Worm (Caenorhabditis elegans) whole organism, young adult: ENCODE measurements around the gene C54C6.7.

Experiments used
- B0336.3 ChIP-seq: fragments of 200-800 bp; sonication (Bioruptor generic); IDR thresholded peaks from 2 replicates; pipeline ENCODE4 v1.3.6; 2022; ENCODE audit warnings: missing genetic modification characterization, missing compliant biosample characterization
- C17E4.6 ChIP-seq: fragments of 200-800 bp; sonication (Bioruptor generic); IDR thresholded peaks from 2 replicates; pipeline ENCODE4 v1.3.6; 2022; ENCODE audit warnings: missing genetic modification reagents, missing genetic modification characterization, missing compliant biosample characterization
- F10E7.11 ChIP-seq: sonication (generic microtip); optimal IDR thresholded peaks from 2 replicates; lab custom pipeline; 2017; ENCODE audit warnings: mild to moderate bottlenecking, missing genetic modification characterization, moderate library complexity, missing compliant biosample characterization
- F23B12.7 ChIP-seq: sonication (generic microtip); optimal IDR thresholded peaks from 2 replicates; lab custom pipeline; 2017; ENCODE audit warnings: missing genetic modification characterization, mild to moderate bottlenecking, missing compliant biosample characterization, antibody characterized with exemption, moderate library complexity; ENCODE audit not compliant: insufficient read depth
- F33H1.4 ChIP-seq: fragments of 200-800 bp; sonication (Bioruptor generic); IDR thresholded peaks from 2 replicates; pipeline ENCODE4 v1.3.6; 2022; ENCODE audit warnings: missing genetic modification reagents, missing genetic modification characterization, missing compliant biosample characterization
- F39B2.1 ChIP-seq: fragments of 200-800 bp; sonication (Bioruptor generic); IDR thresholded peaks from 2 replicates; pipeline ENCODE4 v1.3.6; 2022; ENCODE audit warnings: missing genetic modification reagents, missing genetic modification characterization, missing compliant biosample characterization
- T26A5.8 ChIP-seq: sonication (generic microtip); optimal IDR thresholded peaks from 2 replicates; lab custom pipeline; 2016; ENCODE audit warnings: missing genetic modification characterization, missing compliant biosample characterization
- Y53G8AR.9 ChIP-seq: fragments of 200-800 bp; sonication (Bioruptor generic); conservative IDR thresholded peaks from 2 replicates; pipeline ENCODE4 v1.3.6; 2022; ENCODE audit warnings: missing genetic modification reagents, missing genetic modification characterization, missing compliant biosample characterization
- Y56A3A.18 ChIP-seq: fragments of 200-800 bp; sonication (Bioruptor generic); IDR thresholded peaks from 2 replicates; pipeline ENCODE4 v1.3.6; 2022; ENCODE audit warnings: missing genetic modification reagents, missing genetic modification characterization, missing compliant biosample characterization
- Y79H2A.3 ChIP-seq: fragments of 200-800 bp; sonication (Bioruptor generic); conservative IDR thresholded peaks from 2 replicates; pipeline ENCODE4 v1.3.6; 2022; ENCODE audit warnings: missing genetic modification reagents, missing genetic modification characterization, missing compliant biosample characterization
- ama-1 ChIP-seq, 3 experiments: fragments of 150-350 bp in 1 of 3; sonication (generic microtip) in 2 of 3; optimal IDR thresholded peaks; 2 replicates each; lab custom pipeline; 2014 to 2018; ENCODE audit warnings: missing biosample characterization in 2 of 3, missing genetic modification characterization in 2 of 3, missing genetic modification reagents in 2 of 3
- atf-7 ChIP-seq: sonication (generic microtip); optimal IDR thresholded peaks from 2 replicates; lab custom pipeline; 2017; ENCODE audit warnings: mild to moderate bottlenecking, missing genetic modification characterization, missing compliant biosample characterization
- attf-6 ChIP-seq: fragments of 200-800 bp; sonication (Bioruptor generic); IDR thresholded peaks from 2 replicates; pipeline ENCODE4 v1.3.6; 2022; ENCODE audit warnings: missing genetic modification reagents, missing genetic modification characterization, missing compliant biosample characterization
- bed-1 ChIP-seq: fragments of 200-800 bp; sonication (Bioruptor generic); IDR thresholded peaks from 2 replicates; pipeline ENCODE4 v1.3.6; 2022; ENCODE audit warnings: missing genetic modification reagents, missing genetic modification characterization, missing compliant biosample characterization
- ceh-100 ChIP-seq: fragments of 200-800 bp; sonication (Bioruptor generic); IDR thresholded peaks from 2 replicates; pipeline ENCODE4 v1.3.6; 2022; ENCODE audit warnings: missing genetic modification reagents, missing genetic modification characterization, missing compliant biosample characterization
- ceh-79 ChIP-seq: sonication (generic microtip); optimal IDR thresholded peaks from 2 replicates; lab custom pipeline; 2017; ENCODE audit warnings: mild to moderate bottlenecking, missing genetic modification characterization, missing compliant biosample characterization
- ceh-91 ChIP-seq: fragments of 200-800 bp; sonication (Bioruptor generic); IDR thresholded peaks from 2 replicates; pipeline ENCODE4 v1.3.6; 2022; ENCODE audit warnings: missing genetic modification reagents, missing genetic modification characterization, missing compliant biosample characterization
- him-1 ChIP-seq: sonication (generic microtip); optimal IDR thresholded peaks from 2 replicates; lab custom pipeline; 2016; ENCODE audit warnings: missing genotype, missing genetic modification reagents, missing genetic modification characterization, missing compliant biosample characterization
- hmg-1.2 ChIP-seq: fragments of 200-800 bp; sonication (Bioruptor generic); IDR thresholded peaks from 2 replicates; pipeline ENCODE4 v1.3.6; 2022; ENCODE audit warnings: missing genetic modification reagents, missing genetic modification characterization, missing compliant biosample characterization
- hrde-1 ChIP-seq: sonication (generic microtip); optimal IDR thresholded peaks from 2 replicates; lab custom pipeline; 2016; ENCODE audit warnings: missing genetic modification characterization, mild to moderate bottlenecking, missing compliant biosample characterization, moderate library complexity, missing genotype, missing genetic modification reagents, borderline replicate concordance
- hsf-1 ChIP-seq: fragments of 200-800 bp; sonication (Bioruptor generic); IDR thresholded peaks from 2 replicates; pipeline ENCODE4 v1.3.6; 2022; ENCODE audit warnings: missing genetic modification reagents, missing genetic modification characterization, missing compliant biosample characterization
- lag-1 ChIP-seq: fragments of 200-800 bp; sonication (Bioruptor generic); IDR thresholded peaks from 2 replicates; pipeline ENCODE4 v1.3.6; 2022; ENCODE audit warnings: missing genetic modification reagents, missing genetic modification characterization, missing compliant biosample characterization
- lin-35 ChIP-seq, 3 experiments: fragments of 150-350 bp in 2 of 3; sonication (generic microtip) in 1 of 3; optimal IDR thresholded peaks; 2 replicates each; lab custom pipeline; 2014 to 2018; ENCODE audit warnings: missing biosample characterization in 3 of 3, missing genetic modification characterization in 3 of 3, missing genetic modification reagents in 3 of 3
- lin-54 ChIP-seq: fragments of 200-800 bp; sonication (Bioruptor generic); optimal IDR thresholded peaks from 2 replicates; lab custom pipeline; 2018; ENCODE audit warnings: mild to moderate bottlenecking, missing genetic modification characterization, missing compliant biosample characterization
- lsl-1 ChIP-seq: fragments of 200-800 bp; sonication (Bioruptor generic); optimal IDR thresholded peaks from 2 replicates; lab custom pipeline; 2018; ENCODE audit warnings: mild to moderate bottlenecking, missing genetic modification characterization, moderate library complexity, missing compliant biosample characterization
- madf-6 ChIP-seq: fragments of 200-800 bp; sonication (Bioruptor generic); IDR thresholded peaks from 2 replicates; pipeline ENCODE4 v1.3.6; 2022; ENCODE audit warnings: missing genetic modification reagents, missing genetic modification characterization, missing compliant biosample characterization
- mcd-1 ChIP-seq: fragments of 200-800 bp; sonication (Bioruptor generic); IDR thresholded peaks from 2 replicates; pipeline ENCODE4 v1.3.6; 2022; ENCODE audit warnings: missing genetic modification reagents, missing genetic modification characterization, missing compliant biosample characterization
- mel-28 ChIP-seq: sonication (generic microtip); optimal IDR thresholded peaks from 2 replicates; lab custom pipeline; 2016; ENCODE audit warnings: borderline replicate concordance, mild to moderate bottlenecking, missing genetic modification characterization, missing compliant biosample characterization
- mes-4 ChIP-seq: sonication (generic microtip); optimal IDR thresholded peaks from 2 replicates; lab custom pipeline; 2016; ENCODE audit warnings: missing genotype, missing genetic modification characterization, missing compliant biosample characterization
- nfya-2 ChIP-seq: fragments of 200-800 bp; sonication (Bioruptor generic); IDR thresholded peaks from 2 replicates; pipeline ENCODE4 v1.3.6; 2022; ENCODE audit warnings: missing genetic modification reagents, missing genetic modification characterization, missing compliant biosample characterization
- nhr-27 ChIP-seq: fragments of 200-800 bp; sonication (Bioruptor generic); optimal IDR thresholded peaks from 2 replicates; lab custom pipeline; 2018; ENCODE audit warnings: mild to moderate bottlenecking, missing genetic modification characterization, moderate library complexity, missing compliant biosample characterization
- snpc-1.3 ChIP-seq: sonication (generic microtip); optimal IDR thresholded peaks from 2 replicates; lab custom pipeline; 2017; ENCODE audit warnings: missing genetic modification characterization, mild to moderate bottlenecking, missing compliant biosample characterization, antibody characterized with exemption, moderate library complexity, missing genotype, missing genetic modification reagents; ENCODE audit not compliant: insufficient read depth
- snpc-3.4 ChIP-seq: sonication (generic microtip); optimal IDR thresholded peaks from 2 replicates; lab custom pipeline; 2017; ENCODE audit warnings: missing genetic modification characterization, mild to moderate bottlenecking, missing compliant biosample characterization, antibody characterized with exemption, moderate library complexity, missing genotype, missing genetic modification reagents
- tbp1 ChIP-seq: fragments of 200-800 bp; sonication (Bioruptor generic); optimal IDR thresholded peaks from 2 replicates; lab custom pipeline; 2018; ENCODE audit warnings: mild to moderate bottlenecking, missing genetic modification characterization, missing compliant biosample characterization
- tlf-1 ChIP-seq: fragments of 200-800 bp; sonication (Bioruptor generic); optimal IDR thresholded peaks from 2 replicates; lab custom pipeline; 2018; ENCODE audit warnings: mild to moderate bottlenecking, missing genetic modification characterization, missing compliant biosample characterization
- unc-130 ChIP-seq: sonication (generic microtip); optimal IDR thresholded peaks from 2 replicates; lab custom pipeline; 2016; ENCODE audit warnings: missing genetic modification reagents, missing genetic modification characterization, missing compliant biosample characterization
- unc-62 ChIP-seq: fragments of 150-350 bp; optimal IDR thresholded peaks from 2 replicates; lab custom pipeline; 2014; ENCODE audit warnings: missing biosample characterization, missing genetic modification reagents, missing genetic modification characterization
- zim-3 ChIP-seq: sonication (generic microtip); optimal IDR thresholded peaks from 2 replicates; lab custom pipeline; 2017; ENCODE audit warnings: mild to moderate bottlenecking, missing genetic modification characterization, moderate library complexity, missing compliant biosample characterization
- ztf-18 ChIP-seq: sonication (generic microtip); optimal IDR thresholded peaks from 2 replicates; lab custom pipeline; 2016; ENCODE audit warnings: missing genotype, mild to moderate bottlenecking, missing genetic modification characterization, missing compliant biosample characterization

Gene C54C6.7

DNA sequence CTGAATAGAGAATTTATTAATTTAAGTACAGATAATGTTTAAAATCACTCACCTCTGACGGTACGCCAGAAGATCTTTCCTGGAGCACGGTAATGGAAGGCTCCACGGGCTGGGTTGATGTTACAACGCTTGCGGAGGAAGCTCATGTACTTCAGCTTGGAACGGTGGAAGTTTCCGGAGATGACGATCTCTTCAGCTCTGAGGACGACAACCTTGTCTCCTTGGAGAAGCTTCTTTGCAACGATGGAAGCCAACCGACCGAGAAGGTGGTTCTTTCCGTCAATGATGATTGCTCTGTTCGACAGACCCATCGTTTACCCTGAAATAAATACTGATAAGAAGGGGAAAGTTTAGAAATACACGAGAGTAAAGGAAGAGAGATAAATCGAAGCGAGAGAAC is 42.9 kb downstream of the C54C6.7 start, which contains the start of gene rpl-16 (continued):
- TF ChIP-seq attf-6 (GFP tag; lab: Robert Waterston, UW) (0 out of 2 replicates have a peak, but pooled peaks have one; percentile 7), hmg-1.2 (GFP tag; lab: Robert Waterston, UW) (peak; percentile 17; the same call in 1 of the 2 replicates), lag-1 (no peak), C17E4.6 (GFP tag; lab: Robert Waterston, UW) (no peak), F23B12.7 (tag; lab: Kevin White, UChicago) (no peak), atf-7 (tag; lab: Kevin White, UChicago) (no peak), Y79H2A.3 (GFP tag; lab: Robert Waterston, UW) (no peak), ceh-79 (tag; lab: Kevin White, UChicago) (no peak), F39B2.1 (GFP tag; lab: Robert Waterston, UW) (peak; percentile 34; the same call in 1 of the 2 replicates), zim-3 (tag; lab: Kevin White, UChicago) (no peak), mel-28 (no peak), ceh-100 (GFP tag; lab: Robert Waterston, UW) (no peak), unc-62 (GFP tag; lab: Kevin White, UChicago) (no peak), snpc-3.4 (peak; percentile 4), F33H1.4 (GFP tag; lab: Robert Waterston, UW) (peak; percentile 18; the same call in 1 of the 2 replicates)

DNA sequence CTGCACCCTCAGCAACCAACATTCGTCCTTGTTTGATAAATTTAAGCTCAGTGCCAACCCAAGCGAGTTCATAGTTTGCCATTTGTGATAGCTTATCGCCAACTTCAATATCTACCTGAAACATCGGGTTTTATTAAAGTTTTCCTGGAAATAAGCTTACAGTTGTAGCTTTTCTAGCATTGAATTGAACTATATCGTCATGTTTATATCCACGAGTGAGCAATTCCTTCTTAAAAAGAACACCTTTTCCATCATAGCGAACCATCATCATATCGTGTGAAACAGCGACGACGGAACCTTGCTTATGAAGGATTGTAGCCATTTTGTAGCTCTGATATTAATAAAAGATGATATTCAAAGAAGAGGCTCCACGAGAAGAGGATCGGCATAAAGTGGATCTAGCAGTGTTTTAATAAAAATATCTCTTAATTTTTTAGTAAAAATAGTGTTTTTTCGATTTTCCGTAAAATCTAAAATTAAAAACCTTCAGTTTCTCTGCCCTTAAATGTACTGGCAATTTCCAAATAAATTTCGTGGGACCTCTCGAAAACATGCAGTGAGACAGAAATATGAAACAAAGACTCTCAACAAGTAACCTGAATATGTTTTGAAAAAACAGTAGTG is 43.9 kb downstream of the C54C6.7 start, which contains the start of gene M01F1.8:
TSS of gene M01F1.8 (minus strand) at position 335 of the 624 bp plus-strand sequence.
- peak; percentile 62 for TF ChIP-seq lin-54 (GFP tag; lab: Kevin White, UChicago)
- TF ChIP-seq lin-35 (GFP tag; optimal IDR thresholded peaks at IDR 0.05; lab: Kevin White, UChicago): peak in 1 of 3 experiments; percentile 40
- peak; percentile 52 for TF ChIP-seq him-1 (tag; lab: Kevin White, UChicago)
- TF ChIP-seq hsf-1 (GFP tag; lab: Robert Waterston, UW): 0 out of 2 replicates have a peak, but pooled peaks have one; percentile 56
- peak; percentile 28 for TF ChIP-seq lsl-1
- no peak for TF ChIP-seq mes-4
- peak; percentile 33 for TF ChIP-seq snpc-1.3 (tag; lab: Kevin White, UChicago)
- no peak for TF ChIP-seq F10E7.11 (tag; lab: Kevin White, UChicago)
- TF ChIP-seq tlf-1 (GFP tag; lab: Kevin White, UChicago): peak; percentile 2
- TF ChIP-seq tbp1 (GFP tag; lab: Kevin White, UChicago): peak; percentile 27
- TF ChIP-seq ztf-18 (tag; lab: Kevin White, UChicago): peak; percentile 19
- peak; percentile 61 for TF ChIP-seq unc-130 (GFP tag; lab: Kevin White, UChicago)
- TF ChIP-seq bed-1 (GFP tag; lab: Robert Waterston, UW): no peak
- TF ChIP-seq madf-6: peak; percentile 48
- TF ChIP-seq ama-1 (optimal IDR thresholded peaks at IDR 0.05; lab: Kevin White, UChicago): no peak
- peak in 1 of 2 experiments; percentile 45 for TF ChIP-seq ama-1 (GFP tag; optimal IDR thresholded peaks at IDR 0.05; lab: Kevin White, UChicago)
- TF ChIP-seq F23B12.7 (tag; lab: Kevin White, UChicago): no peak
- 0 out of 2 replicates have a peak, but pooled peaks have one; percentile 16 for TF ChIP-seq Y53G8AR.9 (GFP tag; lab: Robert Waterston, UW)
- no peak for TF ChIP-seq mcd-1 (GFP tag; lab: Robert Waterston, UW)
- peak; percentile 20; the same call in 1 of the 2 replicates for TF ChIP-seq B0336.3
- TF ChIP-seq ceh-100 (GFP tag; lab: Robert Waterston, UW): 0 out of 2 replicates have a peak, but pooled peaks have one; percentile 17
- peak; percentile 25 for TF ChIP-seq T26A5.8 (tag; lab: Kevin White, UChicago)
- peak; percentile 22; the same call in 1 of the 2 replicates for TF ChIP-seq F33H1.4 (GFP tag; lab: Robert Waterston, UW)
- TF ChIP-seq Y56A3A.18 (GFP tag; lab: Robert Waterston, UW): 0 out of 2 replicates have a peak, but pooled peaks have one; percentile 26
- 0 out of 2 replicates have a peak, but pooled peaks have one; percentile 54 for TF ChIP-seq nfya-2
- TF ChIP-seq ceh-91 (GFP tag; lab: Robert Waterston, UW): no peak
- peak; percentile 66 for TF ChIP-seq nhr-27 (tag; lab: Kevin White, UChicago)
- peak; percentile 63 for TF ChIP-seq hrde-1 (tag; lab: Kevin White, UChicago)
